Fruit fly (Drosophila melanogaster): ENCODE data around the gene MED26.

The MED26 gene

dm6 chr4:807422-808391 lies 18.9 kb upstream of the MED26 start (continued):
- peak; percentile 87 for TF ChIP-seq chn (GFP tag; optimal IDR thresholded peaks at IDR 0.05)
- TF ChIP-seq CG11398 (GFP tag; optimal IDR thresholded peaks at IDR 0.05) = peak; percentile 34
- peak; percentile 35; the same call in 1 of the 3 replicates for TF ChIP-seq CG2889 (GFP tag; IDR thresholded peaks at IDR 0.05)
- peak; percentile 77 for TF ChIP-seq CG6254 (GFP tag; optimal IDR thresholded peaks at IDR 0.05)
- TF ChIP-seq phol (tag; optimal IDR thresholded peaks at IDR 0.05) = peak; percentile 91
- TF ChIP-seq klu (GFP tag; IDR thresholded peaks at IDR 0.05) = no peak; the same call in 1 of the 2 replicates
- TF ChIP-seq corto (GFP tag; optimal IDR thresholded peaks at IDR 0.05) = no peak
- peak; percentile 75 to 86 for TF ChIP-seq Pdp1 (GFP tag; optimal IDR thresholded peaks at IDR 0.05)
- peak; percentile 40 for TF ChIP-seq CG10274 (GFP tag; optimal IDR thresholded peaks at IDR 0.05)
- no peak for TF ChIP-seq mld (GFP tag; IDR thresholded peaks at IDR 0.05; ENCODE audit: partially characterized antibody)
- peak; percentile 27; the same call in 1 of the 2 replicates for TF ChIP-seq CG11696 (GFP tag; IDR thresholded peaks at IDR 0.05)
- peak; percentile 73 for TF ChIP-seq eyg (GFP tag; optimal IDR thresholded peaks at IDR 0.05)
- TF ChIP-seq CG12299 (tag; optimal IDR thresholded peaks at IDR 0.05) = peak; percentile 39
- TF ChIP-seq Poxn (GFP tag; IDR thresholded peaks at IDR 0.05) = no peak
- no peak for TF ChIP-seq bigmax (GFP tag; optimal IDR thresholded peaks at IDR 0.05)
- peak; percentile 51 for TF ChIP-seq dm (GFP tag; optimal IDR thresholded peaks at IDR 0.05)
- TF ChIP-seq CG3726 (GFP tag; IDR thresholded peaks at IDR 0.05) = no peak
- TF ChIP-seq CG7357 (GFP tag; IDR thresholded peaks at IDR 0.05) = peak; percentile 63; the same call in 2 of the 3 replicates
- TF ChIP-seq Hand (GFP tag; optimal IDR thresholded peaks at IDR 0.05) = peak; percentile 69
- TF ChIP-seq peb (GFP tag; IDR thresholded peaks at IDR 0.05) = peak; percentile 53; the same call in 1 of the 2 replicates
- TF ChIP-seq dysf (GFP tag; IDR thresholded peaks at IDR 0.05) = no peak; the same call in 2 of the 3 replicates
- TF ChIP-seq CG5953 (GFP tag; IDR thresholded peaks at IDR 0.05) = no peak
- TF ChIP-seq BtbVII (GFP tag; optimal IDR thresholded peaks at IDR 0.05) = peak; percentile 69
- TF ChIP-seq Scr (GFP tag; IDR thresholded peaks at IDR 0.05; ENCODE audit: partially characterized antibody) = 0 out of 2 replicates have a peak, but pooled peaks have one; percentile 10
- TF ChIP-seq ems (GFP tag; optimal IDR thresholded peaks at IDR 0.05) = peak; percentile 85
- TF ChIP-seq CG4820 (GFP tag; optimal IDR thresholded peaks at IDR 0.05) = peak; percentile 72
- peak; percentile 77 for TF ChIP-seq cato (GFP tag; optimal IDR thresholded peaks at IDR 0.05; ENCODE audit: borderline replicate concordance)
- TF ChIP-seq dmrt11E (tag; optimal IDR thresholded peaks at IDR 0.05) = peak; percentile 82
- peak; percentile 80 for TF ChIP-seq CG6854 (GFP tag; optimal IDR thresholded peaks at IDR 0.05)
- peak; percentile 42 for TF ChIP-seq D (optimal IDR thresholded peaks at IDR 0.05)
- TF ChIP-seq D (GFP tag; optimal IDR thresholded peaks at IDR 0.05) = peak; percentile 84
- TF ChIP-seq run (tag; optimal IDR thresholded peaks at IDR 0.05) = no peak
- no peak for TF ChIP-seq ftz-f1 (GFP tag; optimal IDR thresholded peaks at IDR 0.05)
- peak; percentile 70 to 78 for TF ChIP-seq Trl (optimal IDR thresholded peaks at IDR 0.05)
- TF ChIP-seq Trl (GFP tag; optimal IDR thresholded peaks at IDR 0.05) = peak; percentile 58
- TF ChIP-seq fd64A (GFP tag; optimal IDR thresholded peaks at IDR 0.05) = peak; percentile 23
- TF ChIP-seq CG18619 (GFP tag; optimal IDR thresholded peaks at IDR 0.05) = peak; percentile 88
- peak; percentile 84 for TF ChIP-seq CG16815 (GFP tag; optimal IDR thresholded peaks at IDR 0.05)
- peak; percentile 66 for TF ChIP-seq NK7.1 (GFP tag; optimal IDR thresholded peaks at IDR 0.05)
- TF ChIP-seq C15 (GFP tag; IDR thresholded peaks at IDR 0.05) = no peak
- TF ChIP-seq lilli (GFP tag; optimal IDR thresholded peaks at IDR 0.05) = peak; percentile 86
- TF ChIP-seq Blimp-1 (GFP tag; optimal IDR thresholded peaks at IDR 0.05) = no peak
- TF ChIP-seq Lhr (GFP tag; optimal IDR thresholded peaks at IDR 0.05) = peak; percentile 51
- TF ChIP-seq CG7556 (GFP tag; optimal IDR thresholded peaks at IDR 0.05) = peak; percentile 96
- no peak for TF ChIP-seq CG12769 (tag; optimal IDR thresholded peaks at IDR 0.05)
- TF ChIP-seq insv (GFP tag; optimal IDR thresholded peaks at IDR 0.05) = peak in 1 of 2 experiments; percentile 54
- no peak for TF ChIP-seq CG30020 (tag; optimal IDR thresholded peaks at IDR 0.05)
- peak; percentile 59 for TF ChIP-seq CG17186 (GFP tag; optimal IDR thresholded peaks at IDR 0.05)

Data from whole organism, embryonic.